Worm (Caenorhabditis elegans): Measurements from ENCODE around the gene C33B4.2.
A peak's percentile ranks its signal among the peaks of the same experiment; 100 is the strongest.

Gene C33B4.2

ce11 chrII:11345570-11346029, 26.3 kb downstream of the C33B4.2 start, which contains the start of gene nduf-11:
TSS of gene nduf-11 (minus strand) at chrII:11345620.
- TF ChIP-seq zip-4 (GFP tag; optimal IDR thresholded peaks at IDR 0.05) (peak; percentile 54), unc-62 (GFP tag; optimal IDR thresholded peaks at IDR 0.05) (no peak), lin-15B (tag; optimal IDR thresholded peaks at IDR 0.05) (peak; percentile 69), aha-1 (tag; optimal IDR thresholded peaks at IDR 0.05) (peak; percentile 59), ceh-88 (GFP tag; IDR thresholded peaks at IDR 0.05) (peak; percentile 40; the same call in 1 of the 2 replicates), fkh-4 (tag; optimal IDR thresholded peaks at IDR 0.05; ENCODE audit: borderline replicate concordance) (peak; percentile 43), efl-3 (GFP tag; optimal IDR thresholded peaks at IDR 0.05) (peak; percentile 8), nhr-11 (tag; optimal IDR thresholded peaks at IDR 0.05) (peak; percentile 66), ztf-11 (tag; optimal IDR thresholded peaks at IDR 0.05) (peak in 1 of 2 experiments; percentile 70), nhr-76 (tag; optimal IDR thresholded peaks at IDR 0.05) (no peak), xbp-1 (tag; optimal IDR thresholded peaks at IDR 0.05) (peak; percentile 87), snu-23 (GFP tag; optimal IDR thresholded peaks at IDR 0.05) (peak; percentile 91), nhr-90 (tag; optimal IDR thresholded peaks at IDR 0.05; ENCODE audit: poor library complexity) (peak; percentile 87), swsn-7 (tag; optimal IDR thresholded peaks at IDR 0.05) (peak; percentile 87), nhr-20 (tag; optimal IDR thresholded peaks at IDR 0.05) (peak; percentile 87), nhr-19 (GFP tag; conservative IDR thresholded peaks at IDR 0.05) (peak; percentile 89), lsy-2 (tag; optimal IDR thresholded peaks at IDR 0.05) (peak; percentile 92 to 93), isw-1 (GFP tag; IDR thresholded peaks at IDR 0.05) (peak; percentile 84), F16B12.6 (tag; optimal IDR thresholded peaks at IDR 0.05) (peak; percentile 63), lin-35 (GFP tag; optimal IDR thresholded peaks at IDR 0.05) (peak; percentile 95 to 98), nhr-71 (tag; optimal IDR thresholded peaks at IDR 0.05) (peak; percentile 93), nhr-84 (tag; optimal IDR thresholded peaks at IDR 0.05) (no peak), lin-39 (tag; optimal IDR thresholded peaks at IDR 0.05) (peak; percentile 88), elt-3 (tag; optimal IDR thresholded peaks at IDR 0.05) (peak in 2 of 6 experiments; percentile 64 to 91), rnt-1 (tag; optimal IDR thresholded peaks at IDR 0.05) (peak; percentile 92), nhr-77 (tag; optimal IDR thresholded peaks at IDR 0.05) (peak; percentile 52), C34B4.2 (tag; optimal IDR thresholded peaks at IDR 0.05) (no peak), lin-13 (GFP tag; optimal IDR thresholded peaks at IDR 0.05) (peak; percentile 75), egl-13 (tag; optimal IDR thresholded peaks at IDR 0.05) (peak; percentile 56), fkh-8 (tag; optimal IDR thresholded peaks at IDR 0.05) (peak; percentile 71), jun-1 (tag; optimal IDR thresholded peaks at IDR 0.05) (peak; percentile 62), vab-15 (tag; optimal IDR thresholded peaks at IDR 0.05) (no peak), snpc-4 (tag; optimal IDR thresholded peaks at IDR 0.05) (peak; percentile 75), unc-130 (tag; optimal IDR thresholded peaks at IDR 0.05) (peak; percentile 68), ceh-8 (GFP tag; optimal IDR thresholded peaks at IDR 0.05) (peak; percentile 30), nhr-12 (tag; optimal IDR thresholded peaks at IDR 0.05) (no peak), blmp-1 (tag; optimal IDR thresholded peaks at IDR 0.05) (peak; percentile 70), alr-1 (tag; optimal IDR thresholded peaks at IDR 0.05; ENCODE audit: borderline replicate concordance) (no peak), fkh-10 (GFP tag; optimal IDR thresholded peaks at IDR 0.05) (peak; percentile 23), ces-1 (GFP tag; optimal IDR thresholded peaks at IDR 0.05) (no peak), unc-86 (tag; optimal IDR thresholded peaks at IDR 0.05) (peak; percentile 84), pqm-1 (tag; optimal IDR thresholded peaks at IDR 0.05) (no peak), unc-98 (GFP tag; IDR thresholded peaks at IDR 0.05) (no peak), aly-2 (tag; optimal IDR thresholded peaks at IDR 0.05) (peak; percentile 45), efl-1 (optimal IDR thresholded peaks at IDR 0.05) (peak; percentile 75 to 98), efl-1 (GFP tag; optimal IDR thresholded peaks at IDR 0.05 in 1 of 2) (peak; percentile 96 to 100), fos-1 (tag; optimal IDR thresholded peaks at IDR 0.05) (peak; percentile 77), pag-3 (tag; optimal IDR thresholded peaks at IDR 0.05; ENCODE audit: borderline replicate concordance, insufficient read depth) (no peak), unc-30 (tag; optimal IDR thresholded peaks at IDR 0.05) (no peak), zag-1 (tag; optimal IDR thresholded peaks at IDR 0.05) (no peak), tlp-1 (tag; optimal IDR thresholded peaks at IDR 0.05) (no peak), pax-3 (tag; optimal IDR thresholded peaks at IDR 0.05) (peak; percentile 69), lir-3 (tag; optimal IDR thresholded peaks at IDR 0.05; ENCODE audit: poor library complexity) (peak; percentile 74)

Measured in whole organism, L1 larva.